Worm (Caenorhabditis elegans) whole organism, L4 larva: Measurements from ENCODE around the gene F25E5.5.
A peak's percentile ranks its signal among the peaks of the same experiment; 100 is the strongest.

Experiments used
- D1046.2 ChIP-seq: fragments of 200-800 bp; sonication (Bioruptor generic); IDR thresholded peaks from 2 replicates; pipeline ENCODE4 v1.3.6; 2022; ENCODE audit warnings: missing genetic modification characterization, missing compliant biosample characterization
- Y5F2A.4 ChIP-seq: fragments of 200-800 bp; sonication (Bioruptor generic); optimal IDR thresholded peaks from 2 replicates; lab custom pipeline; 2018; ENCODE audit warnings: mild to moderate bottlenecking, missing genetic modification characterization, missing compliant biosample characterization
- aha-1 ChIP-seq: fragments of 150-350 bp; peaks from one replicate; lab custom pipeline; 2014; ENCODE audit warnings: missing biosample characterization, missing genetic modification characterization
- ama-1 ChIP-seq: fragments of 150-350 bp; optimal IDR thresholded peaks from 2 replicates; lab custom pipeline; 2014; ENCODE audit warnings: inconsistent platforms, mixed read lengths
- ceh-62 ChIP-seq: sonication (generic microtip); optimal IDR thresholded peaks from 2 replicates; lab custom pipeline; 2017; ENCODE audit warnings: missing biosample characterization, missing genetic modification characterization
- ctbp-1 ChIP-seq: fragments of 200-800 bp; sonication (Bioruptor generic); IDR thresholded peaks from 2 replicates; pipeline ENCODE4 v1.3.6; 2022; ENCODE audit warnings: missing genetic modification reagents, missing genetic modification characterization, missing compliant biosample characterization
- daf-12 ChIP-seq: fragments of 150-350 bp; optimal IDR thresholded peaks from 2 replicates; lab custom pipeline; 2014; ENCODE audit warnings: missing biosample characterization, missing genetic modification reagents, missing genetic modification characterization
- daf-16 ChIP-seq, 3 experiments: sonication (generic microtip); optimal IDR thresholded peaks; 2 replicates each; lab custom pipeline; 2016 to 2017; ENCODE audit warnings: missing genetic modification characterization in 3 of 3, missing genetic modification reagents in 3 of 3, mild to moderate bottlenecking in 2 of 3, missing compliant biosample characterization in 2 of 3, missing biosample characterization in 1 of 3, moderate library complexity in 1 of 3
- dve-1 ChIP-seq: sonication (generic microtip); optimal IDR thresholded peaks from 2 replicates; lab custom pipeline; 2017; ENCODE audit warnings: antibody characterized with exemption, mild to moderate bottlenecking, missing genetic modification characterization, missing compliant biosample characterization; ENCODE audit not compliant: insufficient read depth
- fos-1 ChIP-seq: fragments of 150-350 bp; optimal IDR thresholded peaks from 2 replicates; lab custom pipeline; 2014; ENCODE audit warnings: missing biosample characterization, missing genetic modification characterization
- hif-1 ChIP-seq, 2 experiments: sonication (generic microtip); optimal IDR thresholded peaks; 2 replicates each; lab custom pipeline; 2016 to 2017; ENCODE audit warnings: missing compliant biosample characterization in 2 of 2, missing genetic modification characterization in 2 of 2, missing genetic modification reagents in 2 of 2, missing genotype in 2 of 2, mild to moderate bottlenecking in 1 of 2
- hlh-30 ChIP-seq: sonication (generic microtip); optimal IDR thresholded peaks from 2 replicates; lab custom pipeline; 2017; ENCODE audit warnings: antibody characterized with exemption, mild to moderate bottlenecking, missing genetic modification characterization, missing compliant biosample characterization; ENCODE audit not compliant: insufficient read depth
- hmg-1.1 ChIP-seq: fragments of 200-800 bp; sonication (Bioruptor generic); IDR thresholded peaks from 2 replicates; pipeline ENCODE4 v1.3.6; 2022; ENCODE audit warnings: missing genetic modification reagents, missing genetic modification characterization, missing compliant biosample characterization
- lin-13 ChIP-seq: fragments of 150-350 bp; optimal IDR thresholded peaks from 2 replicates; lab custom pipeline; 2014; ENCODE audit warnings: missing biosample characterization, missing genetic modification reagents, missing genetic modification characterization
- lir-3 ChIP-seq: sonication (generic microtip); optimal IDR thresholded peaks from 2 replicates; lab custom pipeline; 2016; ENCODE audit warnings: mild to moderate bottlenecking, missing genetic modification characterization, missing compliant biosample characterization
- lsy-2 ChIP-seq, 2 experiments: fragments of 150-350 bp in 1 of 2; sonication (generic microtip) in 1 of 2; optimal IDR thresholded peaks; 2 replicates each; lab custom pipeline; 2014 to 2017; ENCODE audit warnings: missing biosample characterization in 2 of 2, missing genetic modification characterization in 2 of 2
- madf-9 ChIP-seq: fragments of 200-800 bp; sonication (Bioruptor generic); conservative IDR thresholded peaks from 2 replicates; pipeline ENCODE4 v1.3.6; 2022; ENCODE audit warnings: missing genetic modification reagents, missing genetic modification characterization, missing compliant biosample characterization
- mdl-1 ChIP-seq, 2 experiments: fragments of 150-350 bp in 1 of 2; sonication (generic microtip) in 1 of 2; optimal IDR thresholded peaks; 2 replicates each; lab custom pipeline; 2014 to 2017; ENCODE audit warnings: missing biosample characterization in 2 of 2, missing genetic modification characterization in 2 of 2
- mes-2 ChIP-seq: sonication (generic microtip); optimal IDR thresholded peaks from 2 replicates; lab custom pipeline; 2016; ENCODE audit warnings: missing genotype, mild to moderate bottlenecking, missing genetic modification characterization, missing compliant biosample characterization; ENCODE audit not compliant: poor library complexity, severe bottlenecking
- mxl-2 ChIP-seq: fragments of 200-800 bp; sonication (Bioruptor generic); conservative IDR thresholded peaks from 2 replicates; pipeline ENCODE4 v1.3.6; 2022; ENCODE audit warnings: missing genetic modification reagents, missing genetic modification characterization, missing compliant biosample characterization
- nhr-102 ChIP-seq: sonication (generic microtip); optimal IDR thresholded peaks from 2 replicates; lab custom pipeline; 2016; ENCODE audit warnings: mild to moderate bottlenecking, missing genetic modification characterization, moderate library complexity, missing compliant biosample characterization
- nhr-11 ChIP-seq: fragments of 150-350 bp; optimal IDR thresholded peaks from 2 replicates; lab custom pipeline; 2014; ENCODE audit warnings: missing biosample characterization, missing genetic modification characterization
- nhr-111 ChIP-seq: fragments of 200-800 bp; sonication (Bioruptor generic); optimal IDR thresholded peaks from 2 replicates; lab custom pipeline; 2018; ENCODE audit warnings: mild to moderate bottlenecking, missing genetic modification characterization, missing compliant biosample characterization
- nhr-237 ChIP-seq: sonication (generic microtip); optimal IDR thresholded peaks from 2 replicates; lab custom pipeline; 2017; ENCODE audit warnings: missing biosample characterization, missing genetic modification characterization
- nhr-25 ChIP-seq: sonication (generic microtip); optimal IDR thresholded peaks from 2 replicates; lab custom pipeline; 2017; ENCODE audit warnings: missing genetic modification characterization, mild to moderate bottlenecking, missing compliant biosample characterization, antibody characterized with exemption, moderate library complexity, borderline replicate concordance; ENCODE audit not compliant: insufficient read depth
- nhr-28 ChIP-seq: fragments of 150-350 bp; optimal IDR thresholded peaks from 2 replicates; lab custom pipeline; 2014; ENCODE audit warnings: missing biosample characterization, missing genetic modification characterization
- nhr-6 ChIP-seq: fragments of 150-350 bp; optimal IDR thresholded peaks from 2 replicates; lab custom pipeline; 2014; ENCODE audit warnings: missing biosample characterization, missing genetic modification characterization
- nhr-76 ChIP-seq: fragments of 150-350 bp; optimal IDR thresholded peaks from 2 replicates; lab custom pipeline; 2014; ENCODE audit warnings: missing biosample characterization, missing genetic modification characterization
- pqm-1 ChIP-seq: sonication (generic microtip); optimal IDR thresholded peaks from 2 replicates; lab custom pipeline; 2017; ENCODE audit warnings: missing biosample characterization, missing genetic modification characterization
- set-16 ChIP-seq: fragments of 200-800 bp; sonication (Bioruptor generic); IDR thresholded peaks from 2 replicates; pipeline ENCODE4 v1.3.6; 2022; ENCODE audit warnings: missing genetic modification reagents, missing genetic modification characterization, missing compliant biosample characterization
- unc-62 ChIP-seq, 3 experiments: fragments of 150-350 bp in 1 of 3; sonication (generic microtip); optimal IDR thresholded peaks in 2 of 3; peaks in 1 of 3; 1 replicate in 1 of 3; 2 replicates in 2 of 3; lab custom pipeline; 2014 to 2017; ENCODE audit warnings: missing biosample characterization in 3 of 3, missing genetic modification characterization in 3 of 3, missing genetic modification reagents in 3 of 3, missing genotype in 1 of 3
- zfp-2 ChIP-seq: sonication (generic microtip); optimal IDR thresholded peaks from 2 replicates; lab custom pipeline; 2016; ENCODE audit warnings: mild to moderate bottlenecking, missing genetic modification characterization, missing compliant biosample characterization
- zfp-3 ChIP-seq: fragments of 200-800 bp; sonication (Bioruptor generic); conservative IDR thresholded peaks from 2 replicates; pipeline ENCODE4 v1.3.6; 2022; ENCODE audit warnings: missing genetic modification reagents, missing genetic modification characterization, missing compliant biosample characterization

The F25E5.5 gene

DNA sequence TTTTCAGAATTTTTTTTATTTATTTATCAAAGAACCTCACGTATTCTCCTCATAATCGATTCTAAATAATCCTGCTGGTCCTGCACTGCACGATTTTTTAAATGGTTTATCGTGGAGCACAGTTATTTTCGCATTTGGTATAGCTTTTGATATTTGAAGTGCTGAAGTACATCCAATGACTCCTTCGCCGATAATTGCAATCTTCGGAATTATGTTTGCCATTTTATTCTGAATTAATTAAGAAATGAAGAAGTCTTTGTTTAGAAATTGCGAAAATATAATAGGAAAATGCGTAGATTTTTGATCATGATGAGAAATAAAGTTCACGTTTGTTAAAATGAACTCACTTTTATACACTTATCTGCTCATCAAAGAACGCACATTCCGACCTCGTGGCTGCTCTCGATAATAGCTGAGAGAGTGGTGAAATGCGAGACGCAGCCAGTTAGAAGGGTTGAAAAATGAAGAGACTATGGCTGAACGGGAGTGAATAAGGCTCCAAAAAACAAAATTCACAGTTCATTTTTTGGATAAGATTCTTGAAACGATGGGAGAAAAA lies 12.2 kb upstream of the F25E5.5 start (continued):
- TF ChIP-seq madf-9 (no peak), lin-13 (GFP tag; lab: Kevin White, UChicago) (no peak), nhr-111 (no peak), nhr-6 (tag; lab: Kevin White, UChicago) (peak; percentile 28), nhr-28 (tag; lab: Kevin White, UChicago) (peak; percentile 44), mes-2 (tag; lab: Kevin White, UChicago) (peak; percentile 38), mxl-2 (GFP tag; lab: Robert Waterston, UW) (peak; percentile 39; the same call in 1 of the 2 replicates), ama-1 (lab: Kevin White, UChicago) (peak; percentile 78), dve-1 (tag; lab: Kevin White, UChicago) (peak; percentile 64), daf-16 (GFP tag; optimal IDR thresholded peaks at IDR 0.05; lab: Kevin White, UChicago) (no peak), daf-16 (tag; optimal IDR thresholded peaks at IDR 0.05; lab: Kevin White, UChicago) (peak; percentile 62), D1046.2 (GFP tag; lab: Robert Waterston, UW) (no peak), mdl-1 (tag; optimal IDR thresholded peaks at IDR 0.05; lab: Kevin White, UChicago) (peak in 1 of 2 experiments; percentile 89), nhr-76 (tag; lab: Kevin White, UChicago) (no peak), unc-62 (GFP tag; optimal IDR thresholded peaks at IDR 0.05 in 1 of 2; lab: Kevin White, UChicago) (peak in 1 of 2 experiments; percentile 78), unc-62 (tag; optimal IDR thresholded peaks at IDR 0.05; lab: Kevin White, UChicago) (no peak), ceh-62 (tag; lab: Kevin White, UChicago) (no peak), lsy-2 (tag; optimal IDR thresholded peaks at IDR 0.05; lab: Kevin White, UChicago) (peak in 1 of 2 experiments; percentile 68), lir-3 (tag; lab: Kevin White, UChicago) (no peak)

- TF ChIP-seq ama-1 (lab: Kevin White, UChicago) (peak; percentile 74), zfp-2 (tag; lab: Kevin White, UChicago) (no peak), fos-1 (tag; lab: Kevin White, UChicago) (no peak), zfp-3 (GFP tag; lab: Robert Waterston, UW) (0 out of 2 replicates have a peak, but pooled peaks have one; percentile 22), pqm-1 (tag; lab: Kevin White, UChicago) (no peak), nhr-25 (tag; lab: Kevin White, UChicago) (no peak), nhr-11 (tag; lab: Kevin White, UChicago) (no peak), ctbp-1 (no peak), nhr-76 (tag; lab: Kevin White, UChicago) (no peak), dve-1 (tag; lab: Kevin White, UChicago) (peak; percentile 15), hmg-1.1 (GFP tag; lab: Robert Waterston, UW) (0 out of 2 replicates have a peak, but pooled peaks have one; percentile 28), hif-1 (tag; optimal IDR thresholded peaks at IDR 0.05; lab: Kevin White, UChicago) (peak in 1 of 2 experiments; percentile 41), lin-13 (GFP tag; lab: Kevin White, UChicago) (no peak), nhr-28 (tag; lab: Kevin White, UChicago) (peak; percentile 55), set-16 (GFP tag; lab: Robert Waterston, UW) (no peak), mdl-1 (tag; optimal IDR thresholded peaks at IDR 0.05; lab: Kevin White, UChicago) (peak in 1 of 2 experiments; percentile 3), Y5F2A.4 (no peak), hlh-30 (tag; lab: Kevin White, UChicago) (peak; percentile 33), aha-1 (tag; lab: Kevin White, UChicago) (peak; percentile 97), daf-12 (tag; lab: Kevin White, UChicago) (no peak), nhr-237 (no peak), nhr-102 (tag; lab: Kevin White, UChicago) (no peak)
These were observed 11.5 kb upstream of the F25E5.5 start, which contains the start of the genes ddo-2 and F25E5.8 for ce11 chrV:7435376-7436204. ddo-2 (minus strand) TSS chrV:7435705. F25E5.8 (plus strand) TSS chrV:7435930.
